Worm (Caenorhabditis elegans) whole organism, dauer: ENCODE results near the gene cnc-2.

Experiments used
- unc-62 ChIP-seq: sonication (generic microtip); optimal IDR thresholded peaks from 2 replicates; lab custom pipeline; 2017; ENCODE audit warnings: missing biosample characterization, missing genetic modification reagents, missing genetic modification characterization

The cnc-2 gene

ce11 chrV:1471078-1471969 lies 21.3 kb upstream of the cnc-2 start:
- no peak for TF ChIP-seq unc-62 (GFP tag; lab: Kevin White, UChicago)

- no peak for TF ChIP-seq unc-62 (GFP tag; lab: Kevin White, UChicago)
These were observed 18.9 kb upstream of the cnc-2 start for ce11 chrV:1468905-1469304.

- TF ChIP-seq unc-62 (GFP tag; lab: Kevin White, UChicago) = no peak
These were observed 17.5 kb upstream of the cnc-2 start, which contains the start of gene gid-8 for ce11 chrV:1467444-1467843. TSS of gene gid-8 (plus strand) at chrV:1467744.

ce11 chrV:1466949-1467348 lies 17.0 kb upstream of the cnc-2 start:
- TF ChIP-seq unc-62 (GFP tag; lab: Kevin White, UChicago) = no peak

ce11 chrV:1465932-1466331 lies 15.9 kb upstream of the cnc-2 start:
- no peak for TF ChIP-seq unc-62 (GFP tag; lab: Kevin White, UChicago)

- no peak for TF ChIP-seq unc-62 (GFP tag; lab: Kevin White, UChicago)
These were observed 14.6 kb upstream of the cnc-2 start, which contains the start of the genes fpn-1.2 and pqn-54 for ce11 chrV:1464543-1465040. TSS of gene fpn-1.2 (minus strand) at chrV:1464699. TSS of gene pqn-54 (plus strand) at chrV:1464990.

ce11 chrV:1460069-1460468 lies 10.1 kb upstream of the cnc-2 start, which contains the start of gene hacd-1:
TSS of gene hacd-1 (plus strand) at chrV:1460369.
- no peak for TF ChIP-seq unc-62 (GFP tag; lab: Kevin White, UChicago)

- TF ChIP-seq unc-62 (GFP tag; lab: Kevin White, UChicago) = no peak
These were observed 9.5 kb upstream of the cnc-2 start for ce11 chrV:1459374-1459926.

ce11 chrV:1456614-1457013 lies 6.6 kb upstream of the cnc-2 start:
- TF ChIP-seq unc-62 (GFP tag; lab: Kevin White, UChicago) = no peak

- no peak for TF ChIP-seq unc-62 (GFP tag; lab: Kevin White, UChicago)
These were observed 5.3 kb upstream of the cnc-2 start for ce11 chrV:1455280-1455679.

ce11 chrV:1454762-1455161 lies 4.8 kb upstream of the cnc-2 start, which contains the start of gene chil-14:
TSS of gene chil-14 (plus strand) at chrV:1455062.
- TF ChIP-seq unc-62 (GFP tag; lab: Kevin White, UChicago) = no peak

- no peak for TF ChIP-seq unc-62 (GFP tag; lab: Kevin White, UChicago)
These were observed 1.4 kb upstream of the cnc-2 start, which contains the start of gene srj-23 for ce11 chrV:1451334-1451733. TSS of gene srj-23 (plus strand) at chrV:1451634.

- TF ChIP-seq unc-62 (GFP tag; lab: Kevin White, UChicago) = no peak
These were observed 2.3 kb downstream of the cnc-2 start, which contains the start of gene cnc-3 for ce11 chrV:1447724-1448123. TSS of gene cnc-3 (plus strand) at chrV:1448004.

ce11 chrV:1447079-1447478 lies 2.9 kb downstream of the cnc-2 start, which contains the start of gene cnc-4:
TSS of gene cnc-4 (plus strand) at chrV:1447195.
- TF ChIP-seq unc-62 (GFP tag; lab: Kevin White, UChicago) = no peak

ce11 chrV:1445081-1445480 lies 4.9 kb downstream of the cnc-2 start, which contains the start of gene cnc-5:
TSS of gene cnc-5 (plus strand) at chrV:1445381.
- no peak for TF ChIP-seq unc-62 (GFP tag; lab: Kevin White, UChicago)

ce11 chrV:1444180-1444579 lies 5.8 kb downstream of the cnc-2 start, which contains the start of gene cnc-1:
TSS of gene cnc-1 (minus strand) at chrV:1444280.
- no peak for TF ChIP-seq unc-62 (GFP tag; lab: Kevin White, UChicago)
